Fruit fly (Drosophila melanogaster) whole organism, embryonic: Measurements from ENCODE around the gene mRpL12.

Experiments
- Ada2b ChIP-seq: fragments of 200-800 bp; sonication (Bioruptor generic); IDR thresholded peaks from 2 replicates; pipeline ENCODE4 v1.3.6; 2022; ENCODE audit warnings: missing biosample characterization, missing genetic modification characterization
- CG10979 ChIP-seq: fragments of 200-800 bp; sonication (Bioruptor generic); optimal IDR thresholded peaks from 2 replicates; lab custom pipeline; 2018; ENCODE audit warnings: missing biosample characterization, mild to moderate bottlenecking, missing genetic modification characterization, moderate library complexity
- CG11723 ChIP-seq: fragments of 200-800 bp; sonication (Bioruptor generic); optimal IDR thresholded peaks from 2 replicates; lab custom pipeline; 2017; ENCODE audit warnings: missing biosample characterization, mild to moderate bottlenecking, missing genetic modification characterization
- CG12236 ChIP-seq: fragments of 200-800 bp; sonication (Bioruptor generic); optimal IDR thresholded peaks from 2 replicates; lab custom pipeline; 2016; ENCODE audit warnings: missing biosample characterization, missing genetic modification characterization
- CG13123 ChIP-seq: fragments of 200-800 bp; sonication (Bioruptor generic); optimal IDR thresholded peaks from 2 replicates; lab custom pipeline; 2016; ENCODE audit warnings: missing biosample characterization, missing genetic modification characterization
- CG14710 ChIP-seq: fragments of 200-800 bp; sonication (Bioruptor generic); optimal IDR thresholded peaks from 3 replicates; lab custom pipeline; 2019; ENCODE audit warnings: missing biosample characterization, mild to moderate bottlenecking, missing genetic modification characterization, moderate library complexity
- CG16815 ChIP-seq: fragments of 200-800 bp; sonication (Bioruptor generic); optimal IDR thresholded peaks from 3 replicates; lab custom pipeline; 2017; ENCODE audit warnings: missing biosample characterization, mild to moderate bottlenecking, missing genetic modification characterization
- CG33557 ChIP-seq: fragments of 200-800 bp; sonication (Bioruptor generic); optimal IDR thresholded peaks from 2 replicates; lab custom pipeline; 2019; ENCODE audit warnings: missing biosample characterization, mild to moderate bottlenecking, missing genetic modification characterization, moderate library complexity
- CG3995 ChIP-seq: fragments of 200-800 bp; sonication (Bioruptor generic); optimal IDR thresholded peaks from 3 replicates; lab custom pipeline; 2016; ENCODE audit warnings: missing biosample characterization, missing genetic modification characterization
- CG42726 ChIP-seq: fragments of 200-800 bp; sonication (Bioruptor generic); IDR thresholded peaks from 2 replicates; pipeline ENCODE4 v1.3.6; 2022; ENCODE audit warnings: missing biosample characterization, missing genetic modification characterization; ENCODE audit not compliant: partially characterized antibody
- CG4820 ChIP-seq: fragments of 200-800 bp; sonication (Bioruptor generic); optimal IDR thresholded peaks from 3 replicates; lab custom pipeline; 2016; ENCODE audit warnings: missing biosample characterization, missing genetic modification characterization
- CG6765 ChIP-seq: fragments of 200-800 bp; sonication (Bioruptor generic); optimal IDR thresholded peaks from 3 replicates; lab custom pipeline; 2017; ENCODE audit warnings: missing biosample characterization, mild to moderate bottlenecking, missing genetic modification characterization
- CG7987 ChIP-seq: fragments of 200-800 bp; sonication (Bioruptor generic); optimal IDR thresholded peaks from 2 replicates; lab custom pipeline; 2018; ENCODE audit warnings: missing biosample characterization, mild to moderate bottlenecking, missing genetic modification characterization, moderate library complexity
- CG8944 ChIP-seq: fragments of 200-800 bp; sonication (Bioruptor generic); optimal IDR thresholded peaks from 3 replicates; lab custom pipeline; 2016; ENCODE audit warnings: missing biosample characterization, missing genetic modification characterization
- CG9817 ChIP-seq: fragments of 200-800 bp; sonication (Bioruptor generic); optimal IDR thresholded peaks from 2 replicates; lab custom pipeline; 2018; ENCODE audit warnings: missing biosample characterization, mild to moderate bottlenecking, missing genetic modification characterization, moderate library complexity
- HmgZ ChIP-seq: fragments of 200-800 bp; sonication (Bioruptor generic); optimal IDR thresholded peaks from 2 replicates; lab custom pipeline; 2018; ENCODE audit warnings: missing biosample characterization, mild to moderate bottlenecking, missing genetic modification characterization
- Hr39 ChIP-seq: fragments of >200 bp; optimal IDR thresholded peaks from 2 replicates; lab custom pipeline; 2017
- NFAT ChIP-seq: fragments of 200-800 bp; sonication (Bioruptor generic); IDR thresholded peaks from 2 replicates; pipeline ENCODE4 v1.3.6; 2022; ENCODE audit warnings: missing biosample characterization, missing genetic modification characterization
- Neu2 ChIP-seq: fragments of 200-800 bp; sonication (Bioruptor generic); optimal IDR thresholded peaks from 3 replicates; lab custom pipeline; 2016; ENCODE audit warnings: missing biosample characterization, missing genetic modification characterization, borderline replicate concordance
- Oli ChIP-seq: fragments of 200-800 bp; sonication (Bioruptor generic); optimal IDR thresholded peaks from 2 replicates; lab custom pipeline; 2018; ENCODE audit warnings: missing biosample characterization, mild to moderate bottlenecking, missing genetic modification characterization, moderate library complexity
- Trl ChIP-seq, 3 experiments: fragments of >200 bp in 2 of 3; fragments of 200-800 bp in 1 of 3; sonication (Bioruptor generic) in 1 of 3; optimal IDR thresholded peaks; 2 replicates in 1 of 3; 3 replicates in 2 of 3; lab custom pipeline; 2016 to 2017; ENCODE audit warnings: missing biosample characterization in 1 of 3, missing genetic modification characterization in 1 of 3
- ase ChIP-seq: fragments of 200-800 bp; sonication (Bioruptor generic); IDR thresholded peaks from 3 replicates; pipeline ENCODE4 v1.3.6; 2022; ENCODE audit warnings: missing biosample characterization, missing genetic modification characterization
- bigmax ChIP-seq: fragments of 200-800 bp; sonication (Bioruptor generic); optimal IDR thresholded peaks from 2 replicates; lab custom pipeline; 2018; ENCODE audit warnings: missing biosample characterization, mild to moderate bottlenecking, missing genetic modification characterization
- bsh ChIP-seq, 2 experiments: fragments of 200-800 bp; sonication (Bioruptor generic); optimal IDR thresholded peaks; 2 replicates each; lab custom pipeline; 2017 to 2018; ENCODE audit warnings: mild to moderate bottlenecking in 2 of 2, missing biosample characterization in 2 of 2, missing genetic modification characterization in 2 of 2, moderate library complexity in 1 of 2
- cwo ChIP-seq: fragments of 200-800 bp; sonication (Bioruptor generic); optimal IDR thresholded peaks from 3 replicates; lab custom pipeline; 2017; ENCODE audit warnings: missing biosample characterization, missing genetic modification characterization, mild to moderate bottlenecking, moderate library complexity, missing genetic modification reagents
- da ChIP-seq: fragments of 200-800 bp; sonication (Bioruptor generic); optimal IDR thresholded peaks from 2 replicates; lab custom pipeline; 2016; ENCODE audit warnings: missing biosample characterization, missing genetic modification characterization
- dpn ChIP-seq, 2 experiments: fragments of 200-800 bp; sonication (Bioruptor generic); optimal IDR thresholded peaks; 3 replicates each; lab custom pipeline; 2016; ENCODE audit warnings: missing biosample characterization in 2 of 2, missing genetic modification characterization in 2 of 2
- esg ChIP-seq: fragments of 200-800 bp; sonication (Bioruptor generic); conservative IDR thresholded peaks from 2 replicates; pipeline ENCODE4 v1.3.6; 2022; ENCODE audit warnings: missing biosample characterization, missing genetic modification characterization
- gce ChIP-seq: fragments of 200-800 bp; sonication (Bioruptor generic); IDR thresholded peaks from 3 replicates; pipeline ENCODE4 v1.3.6; 2022; ENCODE audit warnings: missing biosample characterization, missing genetic modification characterization
- gt ChIP-seq: fragments of 200-800 bp; sonication (Bioruptor generic); IDR thresholded peaks from 2 replicates; pipeline ENCODE4 v1.3.6; 2022; ENCODE audit warnings: missing biosample characterization, missing genetic modification characterization
- hb ChIP-seq: fragments of 200-800 bp; sonication (Bioruptor generic); IDR thresholded peaks from 3 replicates; pipeline ENCODE4 v1.3.6; 2022; ENCODE audit warnings: missing biosample characterization, missing genetic modification characterization; ENCODE audit not compliant: partially characterized antibody
- hkb ChIP-seq, 2 experiments: fragments of 200-800 bp in 1 of 2; fragments of >200 bp in 1 of 2; sonication (Bioruptor generic) in 1 of 2; IDR thresholded peaks in 1 of 2; optimal IDR thresholded peaks in 1 of 2; 2 replicates each; pipeline versions ENCODE4 v1.3.6 to Lab custom; 2017 to 2022; ENCODE audit warnings: missing biosample characterization in 1 of 2, missing genetic modification characterization in 1 of 2
- jigr1 ChIP-seq: fragments of 200-800 bp; sonication (Bioruptor generic); IDR thresholded peaks from 3 replicates; pipeline ENCODE4 v1.3.6; 2022; ENCODE audit warnings: missing biosample characterization, missing genetic modification characterization
- jumu ChIP-seq: fragments of 200-800 bp; sonication (Bioruptor generic); optimal IDR thresholded peaks from 3 replicates; lab custom pipeline; 2016; ENCODE audit warnings: missing biosample characterization, missing genetic modification characterization
- mirr ChIP-seq: fragments of 200-800 bp; sonication (Bioruptor generic); optimal IDR thresholded peaks from 3 replicates; lab custom pipeline; 2018; ENCODE audit warnings: missing biosample characterization, mild to moderate bottlenecking, missing genetic modification characterization
- nerfin-1 ChIP-seq: fragments of 200-800 bp; sonication (Bioruptor generic); optimal IDR thresholded peaks from 3 replicates; lab custom pipeline; 2019; ENCODE audit warnings: missing biosample characterization, mild to moderate bottlenecking, missing genetic modification characterization, moderate library complexity
- oc ChIP-seq: fragments of 200-800 bp; sonication (Bioruptor generic); optimal IDR thresholded peaks from 2 replicates; lab custom pipeline; 2018; ENCODE audit warnings: missing biosample characterization, mild to moderate bottlenecking, missing genetic modification characterization, moderate library complexity
- peb ChIP-seq: fragments of 200-800 bp; sonication (Bioruptor generic); IDR thresholded peaks from 2 replicates; pipeline ENCODE4 v1.3.6; 2022; ENCODE audit warnings: missing biosample characterization, missing genetic modification characterization
- pros ChIP-seq: fragments of 200-800 bp; sonication (Bioruptor generic); optimal IDR thresholded peaks from 3 replicates; lab custom pipeline; 2019; ENCODE audit warnings: missing biosample characterization, mild to moderate bottlenecking, missing genetic modification characterization, moderate library complexity
- sc ChIP-seq, 3 experiments: fragments of >200 bp in 2 of 3; fragments of 200-800 bp in 1 of 3; sonication (Bioruptor generic) in 1 of 3; optimal IDR thresholded peaks; 2 replicates in 2 of 3; 3 replicates in 1 of 3; lab custom pipeline; 2017; ENCODE audit warnings: mild to moderate bottlenecking in 1 of 3, missing biosample characterization in 1 of 3, missing genetic modification characterization in 1 of 3, missing genetic modification reagents in 1 of 3
- slbo ChIP-seq: fragments of 200-800 bp; sonication (Bioruptor generic); IDR thresholded peaks from 2 replicates; pipeline ENCODE4 v1.3.6; 2022; ENCODE audit warnings: missing biosample characterization, missing genetic modification characterization
- sob ChIP-seq: fragments of 200-800 bp; sonication (Bioruptor generic); IDR thresholded peaks from 2 replicates; pipeline ENCODE4 v1.3.6; 2022; ENCODE audit warnings: missing biosample characterization, missing genetic modification characterization
- stc ChIP-seq: fragments of 200-800 bp; sonication (Bioruptor generic); IDR thresholded peaks from 2 replicates; pipeline ENCODE4 v1.3.6; 2022; ENCODE audit warnings: missing biosample characterization, missing genetic modification characterization
- stwl ChIP-seq: fragments of 200-800 bp; sonication (Bioruptor generic); optimal IDR thresholded peaks from 3 replicates; lab custom pipeline; 2018; ENCODE audit warnings: missing biosample characterization, mild to moderate bottlenecking, missing genetic modification characterization, moderate library complexity
- tx ChIP-seq: fragments of 200-800 bp; sonication (Bioruptor generic); optimal IDR thresholded peaks from 2 replicates; lab custom pipeline; 2016; ENCODE audit warnings: missing biosample characterization, missing genetic modification characterization
- unpg ChIP-seq: fragments of 200-800 bp; sonication (Bioruptor generic); optimal IDR thresholded peaks from 3 replicates; lab custom pipeline; 2018; ENCODE audit warnings: missing biosample characterization, mild to moderate bottlenecking, missing genetic modification characterization, moderate library complexity
- zen2 ChIP-seq: fragments of 200-800 bp; sonication (Bioruptor generic); IDR thresholded peaks from 3 replicates; pipeline ENCODE4 v1.3.6; 2022; ENCODE audit warnings: missing biosample characterization, missing genetic modification characterization; ENCODE audit not compliant: partially characterized antibody

Gene mRpL12

dm6 chr3L:8978678-8979413, 22.3 kb downstream of the mRpL12 start (continued):
- TF ChIP-seq stc = peak; percentile 15; the same call in 1 of the 2 replicates
- peak in 1 of 2 experiments; percentile 34 for TF ChIP-seq dpn (GFP tag; optimal IDR thresholded peaks at IDR 0.05; lab: Kevin White, UChicago)
- TF ChIP-seq stwl (tag; lab: Kevin White, UChicago) = no peak
- TF ChIP-seq CG42726 (GFP tag; lab: Robert Waterston, UW) = no peak
- TF ChIP-seq cwo (GFP tag; lab: Kevin White, UChicago) = no peak
- no peak for TF ChIP-seq CG9817 (tag; lab: Kevin White, UChicago)
- no peak for TF ChIP-seq gt (GFP tag; lab: Robert Waterston, UW)
- TF ChIP-seq CG3995 (GFP tag; lab: Kevin White, UChicago) = no peak
- no peak for TF ChIP-seq CG8944 (GFP tag; lab: Kevin White, UChicago)
- 0 out of 3 replicates have a peak, but pooled peaks have one; percentile 39 for TF ChIP-seq gce (GFP tag; lab: Robert Waterston, UW)
- TF ChIP-seq CG12236 = no peak
- no peak for TF ChIP-seq CG14710 (tag; lab: Kevin White, UChicago)
- peak; percentile 21; the same call in 1 of the 2 replicates for TF ChIP-seq sob
- TF ChIP-seq mirr (GFP tag; lab: Kevin White, UChicago) = no peak
- TF ChIP-seq CG33557 (GFP tag; lab: Kevin White, UChicago) = no peak
- no peak for TF ChIP-seq hb (GFP tag; lab: Robert Waterston, UW)
- no peak for TF ChIP-seq unpg
- TF ChIP-seq zen2 (GFP tag; lab: Robert Waterston, UW) = peak; percentile 17; the same call in 1 of the 3 replicates
- no peak for TF ChIP-seq hkb (optimal IDR thresholded peaks at IDR 0.05; lab: Kevin White, UChicago)
- 0 out of 2 replicates have a peak, but pooled peaks have one; percentile 8 for TF ChIP-seq hkb (GFP tag; IDR thresholded peaks at IDR 0.05; lab: Robert Waterston, UW)
- TF ChIP-seq Ada2b (GFP tag; lab: Robert Waterston, UW) = no peak
- no peak for TF ChIP-seq CG11723 (GFP tag; lab: Kevin White, UChicago)
- TF ChIP-seq CG6765 (GFP tag; lab: Kevin White, UChicago) = no peak
- no peak for TF ChIP-seq jumu (GFP tag; lab: Kevin White, UChicago)
- TF ChIP-seq sc (optimal IDR thresholded peaks at IDR 0.05; lab: Kevin White, UChicago) = no peak
- TF ChIP-seq sc (GFP tag; optimal IDR thresholded peaks at IDR 0.05; lab: Kevin White, UChicago) = no peak
- no peak for TF ChIP-seq CG16815 (GFP tag; lab: Kevin White, UChicago)
- peak; percentile 25; the same call in 1 of the 2 replicates for TF ChIP-seq esg (GFP tag; lab: Robert Waterston, UW)
- no peak for TF ChIP-seq Neu2 (GFP tag; lab: Kevin White, UChicago)
- TF ChIP-seq NFAT (GFP tag; lab: Robert Waterston, UW) = no peak
- TF ChIP-seq ase = peak; percentile 30; the same call in 1 of the 3 replicates
- no peak for TF ChIP-seq CG7987 (GFP tag; lab: Kevin White, UChicago)
- peak; percentile 83 to 89 for TF ChIP-seq Trl (optimal IDR thresholded peaks at IDR 0.05; lab: Kevin White, UChicago)
- no peak for TF ChIP-seq Trl (GFP tag; optimal IDR thresholded peaks at IDR 0.05; lab: Kevin White, UChicago)
- TF ChIP-seq slbo (GFP tag; lab: Robert Waterston, UW) = no peak
- no peak for TF ChIP-seq bigmax
- TF ChIP-seq Oli = peak; percentile 17
- no peak for TF ChIP-seq tx (GFP tag; lab: Kevin White, UChicago)
- TF ChIP-seq Hr39 (lab: Kevin White, UChicago) = no peak
- TF ChIP-seq CG13123 (GFP tag; lab: Kevin White, UChicago) = no peak
- no peak for TF ChIP-seq peb (GFP tag; lab: Robert Waterston, UW)
- no peak for TF ChIP-seq da
- TF ChIP-seq HmgZ (tag; lab: Kevin White, UChicago) = no peak
- peak; percentile 49 for TF ChIP-seq oc (tag; lab: Kevin White, UChicago)
- TF ChIP-seq CG10979 = no peak
- no peak for TF ChIP-seq nerfin-1
- peak in 1 of 2 experiments; percentile 47 for TF ChIP-seq bsh (GFP tag; optimal IDR thresholded peaks at IDR 0.05; lab: Kevin White, UChicago)
- TF ChIP-seq CG4820 (GFP tag; lab: Kevin White, UChicago) = no peak
- no peak for TF ChIP-seq pros (GFP tag; lab: Kevin White, UChicago)
- no peak for TF ChIP-seq jigr1 (GFP tag; lab: Robert Waterston, UW)
